Fruit fly (Drosophila melanogaster): Measurements from ENCODE around the gene CG2924.

dm6 chrX:2319783-2320182, 49.2 kb upstream of the CG2924 start:
- TF ChIP-seq CG42726 (GFP tag; IDR thresholded peaks at IDR 0.05; ENCODE audit: partially characterized antibody) (no peak), dmrt11E (tag; optimal IDR thresholded peaks at IDR 0.05) (no peak), zfh2 (GFP tag; optimal IDR thresholded peaks at IDR 0.05) (no peak)

Data from whole organism, embryonic.